Worm (Caenorhabditis elegans): ENCODE results near the gene E04F6.15.

The E04F6.15 gene

ce11 chrII:7166768-7167167, 43.3 kb downstream of the E04F6.15 start:
- TF ChIP-seq elt-2 (tag; optimal IDR thresholded peaks at IDR 0.05), result peak; percentile 55
- TF ChIP-seq pax-3 (tag; optimal IDR thresholded peaks at IDR 0.05), result no peak

ce11 chrII:7165749-7166148, 44.3 kb downstream of the E04F6.15 start, which contains the start of gene mfsd-13.2:
mfsd-13.2 (minus strand) TSS chrII:7165849.
- TF ChIP-seq lin-14 (GFP tag; optimal IDR thresholded peaks at IDR 0.05), result no peak
- peak; percentile 26 for TF ChIP-seq nhr-85 (tag)

- no peak for TF ChIP-seq xbp-1 (tag; optimal IDR thresholded peaks at IDR 0.05)
- no peak for TF ChIP-seq nhr-85 (tag)
These were observed 48.6 kb downstream of the E04F6.15 start, which contains the start of gene C27H5.12 for ce11 chrII:7161512-7161911. C27H5.12 (minus strand) TSS chrII:7161612.

Data from whole organism, L1 larva.